Fruit fly (Drosophila melanogaster): ENCODE measurements around the gene CG4907.

DNA sequence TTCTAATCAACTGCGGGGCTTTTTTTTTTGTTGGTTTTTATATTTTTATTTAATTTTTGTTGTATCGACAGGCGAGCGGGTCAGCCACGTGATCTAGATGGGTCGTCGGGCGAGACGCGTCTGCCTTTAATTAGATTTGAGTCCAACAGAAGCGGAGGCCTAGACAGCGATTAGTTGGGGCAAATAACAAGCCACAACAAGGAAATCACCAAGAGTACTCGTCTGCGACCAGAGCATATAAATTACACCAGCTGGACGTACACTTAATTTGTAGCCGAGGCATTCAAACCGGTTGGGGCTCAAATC is 25.7 kb downstream of the CG4907 start:
- TF ChIP-seq CG34422 (GFP tag; IDR thresholded peaks at IDR 0.05), result no peak
- TF ChIP-seq HHEX (GFP tag; optimal IDR thresholded peaks at IDR 0.05), result no peak
- TF ChIP-seq fd3F (GFP tag; optimal IDR thresholded peaks at IDR 0.05), result no peak
- TF ChIP-seq D (optimal IDR thresholded peaks at IDR 0.05), result no peak
- no peak for TF ChIP-seq D (GFP tag; optimal IDR thresholded peaks at IDR 0.05)
- no peak for TF ChIP-seq CG1602 (GFP tag; optimal IDR thresholded peaks at IDR 0.05)
- no peak for TF ChIP-seq CG10274 (GFP tag; optimal IDR thresholded peaks at IDR 0.05)
- no peak for TF ChIP-seq jing (GFP tag; optimal IDR thresholded peaks at IDR 0.05)
- no peak for TF ChIP-seq CG10321 (GFP tag; IDR thresholded peaks at IDR 0.05)
- no peak for TF ChIP-seq tna (GFP tag; IDR thresholded peaks at IDR 0.05; ENCODE audit: partially characterized antibody)
- no peak for TF ChIP-seq CG13775 (GFP tag; optimal IDR thresholded peaks at IDR 0.05)
- no peak for TF ChIP-seq CG18476 (GFP tag; optimal IDR thresholded peaks at IDR 0.05)
- no peak for TF ChIP-seq CG10565 (GFP tag; optimal IDR thresholded peaks at IDR 0.05)
- no peak for TF ChIP-seq CG12236 (GFP tag; optimal IDR thresholded peaks at IDR 0.05)

Measured in whole organism, embryonic.